Fruit fly (Drosophila melanogaster) whole organism, embryonic: ENCODE measurements around the gene CG4914.

Source experiments
- ATbp ChIP-seq: fragments of 200-800 bp; sonication (Bioruptor generic); optimal IDR thresholded peaks from 2 replicates; lab custom pipeline; 2017; ENCODE audit warnings: missing biosample characterization, mild to moderate bottlenecking, missing genetic modification characterization, missing genetic modification reagents
- Asciz ChIP-seq: fragments of 200-800 bp; sonication (Bioruptor generic); optimal IDR thresholded peaks from 2 replicates; lab custom pipeline; 2017; ENCODE audit warnings: missing biosample characterization, mild to moderate bottlenecking, missing genetic modification characterization, missing genetic modification reagents
- CG10267 ChIP-seq: fragments of 200-800 bp; sonication (Bioruptor generic); optimal IDR thresholded peaks from 2 replicates; lab custom pipeline; 2018; ENCODE audit warnings: missing biosample characterization, mild to moderate bottlenecking, missing genetic modification characterization, moderate library complexity
- CG10565 ChIP-seq: fragments of 200-800 bp; sonication (Bioruptor generic); optimal IDR thresholded peaks from 3 replicates; lab custom pipeline; 2016; ENCODE audit warnings: missing biosample characterization, mild to moderate bottlenecking, missing genetic modification characterization
- CG11456 ChIP-seq: fragments of 200-800 bp; sonication (Bioruptor generic); IDR thresholded peaks from 3 replicates; pipeline ENCODE4 v1.3.6; 2022; ENCODE audit warnings: missing biosample characterization, missing genetic modification characterization
- CG12104 ChIP-seq: fragments of 200-800 bp; sonication (Bioruptor generic); optimal IDR thresholded peaks from 3 replicates; lab custom pipeline; 2016; ENCODE audit warnings: missing biosample characterization, missing genetic modification characterization
- CG12219 ChIP-seq: fragments of 200-800 bp; sonication (Bioruptor generic); optimal IDR thresholded peaks from 3 replicates; lab custom pipeline; 2018; ENCODE audit warnings: missing biosample characterization, mild to moderate bottlenecking, missing genetic modification characterization
- CG13424 ChIP-seq: fragments of 200-800 bp; sonication (Bioruptor generic); optimal IDR thresholded peaks from 2 replicates; lab custom pipeline; 2019; ENCODE audit warnings: missing biosample characterization, mild to moderate bottlenecking, missing genetic modification characterization, moderate library complexity
- CG15073 ChIP-seq: fragments of 200-800 bp; sonication (Bioruptor generic); optimal IDR thresholded peaks from 2 replicates; lab custom pipeline; 2016; ENCODE audit warnings: missing biosample characterization, missing genetic modification characterization
- CG1647 ChIP-seq: fragments of 200-800 bp; sonication (Bioruptor generic); optimal IDR thresholded peaks from 3 replicates; lab custom pipeline; 2016; ENCODE audit warnings: missing biosample characterization, missing genetic modification characterization
- CG17912 ChIP-seq: fragments of 200-800 bp; sonication (Bioruptor generic); optimal IDR thresholded peaks from 2 replicates; lab custom pipeline; 2018; ENCODE audit warnings: missing biosample characterization, mild to moderate bottlenecking, missing genetic modification characterization
- CG2202 ChIP-seq: fragments of 200-800 bp; sonication (Bioruptor generic); optimal IDR thresholded peaks from 2 replicates; lab custom pipeline; 2018; ENCODE audit warnings: missing biosample characterization, mild to moderate bottlenecking, missing genetic modification characterization
- CG2712 ChIP-seq: fragments of 200-800 bp; optimal IDR thresholded peaks from 3 replicates; lab custom pipeline; 2019; ENCODE audit warnings: missing biosample characterization, mild to moderate bottlenecking, missing genetic modification characterization, moderate library complexity
- CG30403 ChIP-seq: fragments of 200-800 bp; sonication (Bioruptor generic); optimal IDR thresholded peaks from 3 replicates; lab custom pipeline; 2016; ENCODE audit warnings: missing biosample characterization, missing genetic modification characterization
- CG3407 ChIP-seq: fragments of 200-800 bp; sonication (Bioruptor generic); optimal IDR thresholded peaks from 2 replicates; lab custom pipeline; 2018; ENCODE audit warnings: missing biosample characterization, mild to moderate bottlenecking, missing genetic modification characterization
- CG34422 ChIP-seq: fragments of 200-800 bp; sonication (Bioruptor generic); IDR thresholded peaks from 3 replicates; pipeline ENCODE4 v1.3.6; 2022; ENCODE audit warnings: missing biosample characterization, missing genetic modification characterization
- CG3847 ChIP-seq: fragments of 200-800 bp; sonication (Bioruptor generic); IDR thresholded peaks from 2 replicates; pipeline ENCODE4 v1.3.6; 2022; ENCODE audit warnings: missing biosample characterization, missing genetic modification characterization
- CG4360 ChIP-seq: fragments of 200-800 bp; sonication (Bioruptor generic); IDR thresholded peaks from 2 replicates; pipeline ENCODE4 v1.3.6; 2022; ENCODE audit warnings: missing biosample characterization, missing genetic modification characterization
- CG5180 ChIP-seq: fragments of 200-800 bp; sonication (Bioruptor generic); optimal IDR thresholded peaks from 3 replicates; lab custom pipeline; 2017; ENCODE audit warnings: missing biosample characterization, missing genetic modification characterization, mild to moderate bottlenecking, moderate library complexity, missing genetic modification reagents
- CG6683 ChIP-seq: fragments of 200-800 bp; sonication (Bioruptor generic); optimal IDR thresholded peaks from 2 replicates; lab custom pipeline; 2017; ENCODE audit warnings: missing biosample characterization, mild to moderate bottlenecking, missing genetic modification characterization, missing genetic modification reagents
- CG7745 ChIP-seq: fragments of 200-800 bp; sonication (Bioruptor generic); optimal IDR thresholded peaks from 2 replicates; lab custom pipeline; 2018; ENCODE audit warnings: missing biosample characterization, mild to moderate bottlenecking, missing genetic modification characterization, moderate library complexity
- CHES-1-like ChIP-seq: fragments of 200-800 bp; sonication (Bioruptor generic); optimal IDR thresholded peaks from 2 replicates; lab custom pipeline; 2016; ENCODE audit warnings: missing biosample characterization, missing genetic modification characterization
- CoRest ChIP-seq: fragments of 200-800 bp; sonication (Bioruptor generic); optimal IDR thresholded peaks from 3 replicates; lab custom pipeline; 2018; ENCODE audit warnings: missing biosample characterization, mild to moderate bottlenecking, missing genetic modification characterization, moderate library complexity
- Drgx ChIP-seq: fragments of 200-800 bp; sonication (Bioruptor generic); IDR thresholded peaks from 2 replicates; pipeline ENCODE4 v1.3.6; 2022; ENCODE audit warnings: missing biosample characterization, missing genetic modification characterization
- ERR ChIP-seq: fragments of 200-800 bp; sonication (Bioruptor generic); optimal IDR thresholded peaks from 2 replicates; lab custom pipeline; 2016; ENCODE audit warnings: missing biosample characterization, missing genetic modification characterization
- Gsc ChIP-seq: fragments of 200-800 bp; sonication (Bioruptor generic); IDR thresholded peaks from 2 replicates; pipeline ENCODE4 v1.3.6; 2022; ENCODE audit warnings: missing biosample characterization, missing genetic modification characterization
- HLHmδ ChIP-seq: fragments of 200-800 bp; sonication (Bioruptor generic); optimal IDR thresholded peaks from 2 replicates; lab custom pipeline; 2018; ENCODE audit warnings: missing biosample characterization, mild to moderate bottlenecking, missing genetic modification characterization, moderate library complexity
- Jarid2 ChIP-seq: fragments of 200-800 bp; sonication (Bioruptor generic); optimal IDR thresholded peaks from 3 replicates; lab custom pipeline; 2017; ENCODE audit warnings: mild to moderate bottlenecking, missing biosample characterization, missing genetic modification reagents, missing genetic modification characterization
- NK7.1 ChIP-seq: fragments of 200-800 bp; sonication (Bioruptor generic); optimal IDR thresholded peaks from 3 replicates; lab custom pipeline; 2016; ENCODE audit warnings: missing biosample characterization, missing genetic modification characterization
- Scr ChIP-seq: fragments of 200-800 bp; sonication (Bioruptor generic); IDR thresholded peaks from 2 replicates; pipeline ENCODE4 v1.3.6; 2022; ENCODE audit warnings: missing biosample characterization, missing genetic modification characterization; ENCODE audit not compliant: partially characterized antibody
- Xrp1 ChIP-seq: fragments of 200-800 bp; sonication (Bioruptor generic); IDR thresholded peaks from 2 replicates; pipeline ENCODE4 v1.3.6; 2022; ENCODE audit warnings: missing biosample characterization, missing genetic modification characterization
- ac ChIP-seq: fragments of 200-800 bp; sonication (Bioruptor generic); optimal IDR thresholded peaks from 3 replicates; lab custom pipeline; 2017; ENCODE audit warnings: missing biosample characterization, mild to moderate bottlenecking, missing genetic modification characterization
- amos ChIP-seq: fragments of 200-800 bp; sonication (Bioruptor generic); IDR thresholded peaks from 2 replicates; pipeline ENCODE4 v1.3.6; 2022; ENCODE audit warnings: missing biosample characterization, missing genetic modification characterization; ENCODE audit not compliant: partially characterized antibody
- bowl ChIP-seq: fragments of 200-800 bp; sonication (Bioruptor generic); IDR thresholded peaks from 2 replicates; pipeline ENCODE4 v1.3.6; 2022; ENCODE audit warnings: missing biosample characterization, missing genetic modification characterization
- chinmo ChIP-seq: fragments of 200-800 bp; sonication (Bioruptor generic); IDR thresholded peaks from 4 replicates; pipeline ENCODE4 v1.3.6; 2022; ENCODE audit warnings: missing biosample characterization, missing genetic modification characterization; ENCODE audit not compliant: partially characterized antibody
- chm ChIP-seq: fragments of 200-800 bp; sonication (Bioruptor generic); IDR thresholded peaks from 2 replicates; pipeline ENCODE4 v1.3.6; 2022; ENCODE audit warnings: missing biosample characterization, missing genetic modification characterization
- crol ChIP-seq: fragments of 200-800 bp; sonication (Bioruptor generic); IDR thresholded peaks from 2 replicates; pipeline ENCODE4 v1.3.6; 2022; ENCODE audit warnings: missing biosample characterization, missing genetic modification characterization
- da ChIP-seq: fragments of 200-800 bp; sonication (Bioruptor generic); optimal IDR thresholded peaks from 2 replicates; lab custom pipeline; 2016; ENCODE audit warnings: missing biosample characterization, missing genetic modification characterization
- dmrt99B ChIP-seq: fragments of 200-800 bp; sonication (Bioruptor generic); optimal IDR thresholded peaks from 2 replicates; lab custom pipeline; 2018; ENCODE audit warnings: missing biosample characterization, mild to moderate bottlenecking, missing genetic modification characterization, moderate library complexity
- esg ChIP-seq: fragments of 200-800 bp; sonication (Bioruptor generic); conservative IDR thresholded peaks from 2 replicates; pipeline ENCODE4 v1.3.6; 2022; ENCODE audit warnings: missing biosample characterization, missing genetic modification characterization
- eyg ChIP-seq: fragments of 200-800 bp; sonication (Bioruptor generic); optimal IDR thresholded peaks from 3 replicates; lab custom pipeline; 2016; ENCODE audit warnings: missing biosample characterization, missing genetic modification characterization
- gsb-n ChIP-seq: fragments of 200-800 bp; sonication (Bioruptor generic); optimal IDR thresholded peaks from 3 replicates; lab custom pipeline; 2018; ENCODE audit warnings: missing biosample characterization, mild to moderate bottlenecking, missing genetic modification characterization
- jumu ChIP-seq: fragments of 200-800 bp; sonication (Bioruptor generic); optimal IDR thresholded peaks from 3 replicates; lab custom pipeline; 2016; ENCODE audit warnings: missing biosample characterization, missing genetic modification characterization
- kah ChIP-seq: fragments of 200-800 bp; sonication (Bioruptor generic); optimal IDR thresholded peaks from 2 replicates; lab custom pipeline; 2018; ENCODE audit warnings: missing biosample characterization, mild to moderate bottlenecking, missing genetic modification characterization
- mam ChIP-seq: fragments of 200-800 bp; sonication (Bioruptor generic); optimal IDR thresholded peaks from 3 replicates; lab custom pipeline; 2016; ENCODE audit warnings: missing biosample characterization, missing genetic modification characterization
- pan ChIP-seq, 4 experiments: fragments of >200 bp in 3 of 4; fragments of 200-800 bp in 1 of 4; sonication (Bioruptor generic) in 1 of 4; optimal IDR thresholded peaks in 3 of 4; IDR thresholded peaks in 1 of 4; 2 replicates each; pipeline versions ENCODE4 v1.3.6 to Lab custom; 2017 to 2022; ENCODE audit warnings: missing biosample characterization in 2 of 4, missing genetic modification characterization in 2 of 4, mixed read lengths in 1 of 4
- psq ChIP-seq: fragments of 200-800 bp; sonication (Bioruptor generic); optimal IDR thresholded peaks from 2 replicates; lab custom pipeline; 2017; ENCODE audit warnings: missing biosample characterization, missing genetic modification characterization

Gene CG4914

DNA sequence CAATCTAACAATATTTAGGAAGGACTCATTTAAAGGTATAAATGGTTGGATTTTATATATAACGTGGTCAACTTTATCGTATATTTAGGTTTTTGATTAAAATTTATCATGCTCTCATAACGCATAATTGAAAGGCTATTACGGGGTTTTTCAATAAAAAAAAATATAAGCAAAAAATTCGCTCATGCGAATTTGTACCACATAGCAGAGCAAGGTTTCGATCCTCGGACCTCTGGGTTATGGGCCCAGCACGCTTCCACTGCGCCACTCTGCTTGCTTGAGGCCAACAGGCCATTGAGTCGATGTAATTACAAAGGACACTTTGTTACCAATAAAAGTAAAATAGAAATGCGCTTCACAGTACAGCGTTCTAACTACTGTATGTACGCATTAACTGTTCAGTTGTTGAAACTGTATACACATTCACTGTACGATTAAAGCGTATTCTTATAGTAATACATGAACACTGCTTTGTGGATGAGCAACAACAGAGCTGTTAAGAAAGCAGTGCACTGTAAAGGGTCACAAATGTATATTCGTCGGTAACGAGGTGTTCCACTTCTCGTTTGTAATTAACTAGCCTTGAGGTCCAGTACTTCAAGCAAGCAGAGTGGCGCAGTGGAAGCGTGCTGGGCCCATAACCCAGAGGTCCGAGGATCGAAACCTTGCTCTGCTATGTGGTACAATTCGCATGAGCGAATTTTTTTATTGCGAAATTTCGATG lies 4.0 kb downstream of the CG4914 start (continued):
- TF ChIP-seq Scr (GFP tag; lab: Robert Waterston, UW) = peak; percentile 73
- TF ChIP-seq mam = no peak
- TF ChIP-seq CG2712 (tag; lab: Kevin White, UChicago) = peak; percentile 37
- no peak; the same call in 1 of the 4 replicates for TF ChIP-seq chinmo (GFP tag; lab: Robert Waterston, UW)
- TF ChIP-seq NK7.1 (GFP tag; lab: Kevin White, UChicago) = no peak
- no peak for TF ChIP-seq CG13424 (tag; lab: Kevin White, UChicago)
- no peak for TF ChIP-seq eyg (GFP tag; lab: Kevin White, UChicago)
- no peak for TF ChIP-seq kah (GFP tag; lab: Kevin White, UChicago)
- no peak for TF ChIP-seq psq
- TF ChIP-seq jumu (GFP tag; lab: Kevin White, UChicago) = no peak
- no peak for TF ChIP-seq CG10565 (GFP tag; lab: Kevin White, UChicago)
- no peak for TF ChIP-seq CG34422 (GFP tag; lab: Robert Waterston, UW)
- no peak for TF ChIP-seq CG3847 (GFP tag; lab: Robert Waterston, UW)
- no peak for TF ChIP-seq CG4360 (GFP tag; lab: Robert Waterston, UW)
- no peak for TF ChIP-seq CG5180 (GFP tag; lab: Kevin White, UChicago)
- no peak for TF ChIP-seq pan (optimal IDR thresholded peaks at IDR 0.05; lab: Kevin White, UChicago)
- peak in 1 of 2 experiments; percentile 5 for TF ChIP-seq pan (GFP tag; optimal IDR thresholded peaks at IDR 0.05 in 1 of 2, IDR thresholded peaks at IDR 0.05 in 1 of 2)
- TF ChIP-seq CG1647 (GFP tag; lab: Kevin White, UChicago) = no peak
- TF ChIP-seq amos = peak; percentile 84
- TF ChIP-seq Gsc (GFP tag; lab: Robert Waterston, UW) = no peak
- no peak for TF ChIP-seq CG17912 (GFP tag; lab: Kevin White, UChicago)
- no peak for TF ChIP-seq gsb-n (tag; lab: Kevin White, UChicago)
- TF ChIP-seq ac (GFP tag; lab: Kevin White, UChicago) = no peak
- TF ChIP-seq HLHmδ (GFP tag; lab: Kevin White, UChicago) = no peak
- no peak for TF ChIP-seq da
- TF ChIP-seq, all 482 proteins: peak for 72

DNA sequence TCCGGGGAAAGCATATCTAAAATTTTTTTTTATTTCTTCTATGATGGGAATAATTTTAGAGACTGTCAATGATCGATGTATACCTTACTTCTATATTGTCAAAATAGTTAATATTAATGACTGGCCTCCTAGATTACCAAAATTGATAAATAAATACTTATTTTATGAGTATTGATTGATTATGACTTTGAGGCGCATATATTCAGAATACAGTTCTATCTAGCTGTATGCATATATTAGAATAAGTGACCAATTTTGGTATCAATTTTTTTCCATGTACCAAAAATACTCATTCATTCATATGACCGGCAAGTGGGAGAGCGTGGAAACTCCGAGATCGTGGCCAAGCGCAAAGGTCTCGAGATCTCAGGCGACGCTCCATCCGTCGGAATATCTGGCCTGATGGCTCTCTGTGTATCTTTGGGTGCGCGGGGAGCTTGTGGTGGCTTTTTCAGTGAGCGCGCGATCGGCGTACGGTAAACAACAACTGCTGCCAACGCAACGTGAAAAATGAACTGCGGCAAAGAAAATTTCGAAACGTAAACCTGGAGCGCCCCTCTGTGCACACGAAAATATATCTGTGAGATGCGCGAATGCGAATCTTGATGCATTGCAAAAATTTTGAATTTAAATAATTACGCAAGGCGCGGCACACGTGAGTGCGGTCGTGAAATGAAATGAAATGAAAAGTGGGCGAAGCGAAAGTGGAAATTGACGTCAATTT lies 5.4 kb downstream of the CG4914 start, which contains the start of the genes CG43121 and ome:
TSS of gene CG43121 (minus strand) at position 51 of the 724 bp plus-strand sequence.
TSS of gene ome (plus strand) at position 453 of the 724 bp plus-strand sequence.
- TF ChIP-seq CG11456 (GFP tag; lab: Robert Waterston, UW) (no peak), CG12219 (no peak), Jarid2 (GFP tag; lab: Kevin White, UChicago) (peak; percentile 55), chinmo (GFP tag; lab: Robert Waterston, UW) (peak; percentile 68; the same call in 1 of the 4 replicates), bowl (no peak), CG10267 (tag; lab: Kevin White, UChicago) (peak; percentile 22), ac (GFP tag; lab: Kevin White, UChicago) (no peak), CoRest (tag; lab: Kevin White, UChicago) (no peak), CG7745 (tag; lab: Kevin White, UChicago) (no peak), crol (GFP tag; lab: Robert Waterston, UW) (peak; percentile 80), CHES-1-like (GFP tag; lab: Kevin White, UChicago) (no peak), dmrt99B (tag; lab: Kevin White, UChicago) (peak; percentile 33), chm (GFP tag; lab: Robert Waterston, UW) (peak; percentile 24; the same call in 1 of the 2 replicates), CG3407 (GFP tag; lab: Kevin White, UChicago) (peak; percentile 19), Drgx (peak; percentile 37; the same call in 1 of the 2 replicates), CG15073 (GFP tag; lab: Kevin White, UChicago) (no peak), CG12104 (GFP tag; lab: Kevin White, UChicago) (no peak), CG2202 (no peak), CG30403 (GFP tag; lab: Kevin White, UChicago) (peak; percentile 26), ERR (GFP tag; lab: Kevin White, UChicago) (no peak), Xrp1 (peak; percentile 29; the same call in 1 of the 2 replicates), esg (GFP tag; lab: Robert Waterston, UW) (no peak), Asciz (GFP tag; lab: Kevin White, UChicago) (peak; percentile 31), CG6683 (GFP tag; lab: Kevin White, UChicago) (no peak), ATbp (GFP tag; lab: Kevin White, UChicago) (peak; percentile 17)
